Worm (Caenorhabditis elegans) whole organism, young adult: ENCODE data around the gene H41C03.3.

Experiments
- C06A6.2 ChIP-seq: fragments of 200-800 bp; sonication (Bioruptor generic); conservative IDR thresholded peaks from 2 replicates; pipeline ENCODE4 v1.3.6; 2022; ENCODE audit warnings: missing genetic modification characterization, missing compliant biosample characterization
- F57C9.4 ChIP-seq: sonication (generic microtip); optimal IDR thresholded peaks from 2 replicates; lab custom pipeline; 2017; ENCODE audit warnings: mild to moderate bottlenecking, missing genetic modification characterization, missing compliant biosample characterization
- K12H6.12 ChIP-seq: fragments of 200-800 bp; sonication (Bioruptor generic); optimal IDR thresholded peaks from 2 replicates; lab custom pipeline; 2018; ENCODE audit warnings: mild to moderate bottlenecking, missing genetic modification characterization, missing compliant biosample characterization
- Y56A3A.18 ChIP-seq: fragments of 200-800 bp; sonication (Bioruptor generic); IDR thresholded peaks from 2 replicates; pipeline ENCODE4 v1.3.6; 2022; ENCODE audit warnings: missing genetic modification reagents, missing genetic modification characterization, missing compliant biosample characterization
- Y67H2A.10 ChIP-seq: fragments of 200-800 bp; sonication (Bioruptor generic); conservative IDR thresholded peaks from 2 replicates; pipeline ENCODE4 v1.3.6; 2022; ENCODE audit warnings: missing genetic modification reagents, missing genetic modification characterization, missing compliant biosample characterization
- bed-1 ChIP-seq: fragments of 200-800 bp; sonication (Bioruptor generic); IDR thresholded peaks from 2 replicates; pipeline ENCODE4 v1.3.6; 2022; ENCODE audit warnings: missing genetic modification reagents, missing genetic modification characterization, missing compliant biosample characterization
- ceh-58 ChIP-seq: fragments of 200-800 bp; sonication (Bioruptor generic); IDR thresholded peaks from 2 replicates; pipeline ENCODE4 v1.3.6; 2022; ENCODE audit warnings: missing genetic modification characterization, missing compliant biosample characterization
- ceh-91 ChIP-seq: fragments of 200-800 bp; sonication (Bioruptor generic); IDR thresholded peaks from 2 replicates; pipeline ENCODE4 v1.3.6; 2022; ENCODE audit warnings: missing genetic modification reagents, missing genetic modification characterization, missing compliant biosample characterization
- efl-1 ChIP-seq: fragments of 150-350 bp; optimal IDR thresholded peaks from 2 replicates; lab custom pipeline; 2014; ENCODE audit warnings: missing biosample characterization, missing genetic modification reagents, missing genetic modification characterization
- egl-44 ChIP-seq: fragments of 200-800 bp; sonication (Bioruptor generic); IDR thresholded peaks from 2 replicates; pipeline ENCODE4 v1.3.6; 2022; ENCODE audit warnings: missing genetic modification reagents, missing genetic modification characterization, missing compliant biosample characterization
- gei-17 ChIP-seq: fragments of 200-800 bp; sonication (Bioruptor generic); optimal IDR thresholded peaks from 2 replicates; lab custom pipeline; 2018; ENCODE audit warnings: mild to moderate bottlenecking, missing genetic modification characterization, missing compliant biosample characterization
- lin-54 ChIP-seq: fragments of 200-800 bp; sonication (Bioruptor generic); optimal IDR thresholded peaks from 2 replicates; lab custom pipeline; 2018; ENCODE audit warnings: mild to moderate bottlenecking, missing genetic modification characterization, missing compliant biosample characterization
- madf-8 ChIP-seq: fragments of 200-800 bp; sonication (Bioruptor generic); conservative IDR thresholded peaks from 2 replicates; pipeline ENCODE4 v1.3.6; 2022; ENCODE audit warnings: missing genetic modification reagents, missing genetic modification characterization, missing compliant biosample characterization
- nfya-2 ChIP-seq: fragments of 200-800 bp; sonication (Bioruptor generic); IDR thresholded peaks from 2 replicates; pipeline ENCODE4 v1.3.6; 2022; ENCODE audit warnings: missing genetic modification reagents, missing genetic modification characterization, missing compliant biosample characterization
- repo-1 ChIP-seq: sonication (generic microtip); optimal IDR thresholded peaks from 2 replicates; lab custom pipeline; 2017; ENCODE audit warnings: mild to moderate bottlenecking, missing genetic modification characterization, missing compliant biosample characterization
- sdz-38 ChIP-seq: sonication (generic microtip); optimal IDR thresholded peaks from 2 replicates; lab custom pipeline; 2016; ENCODE audit warnings: missing genotype, missing genetic modification characterization, missing compliant biosample characterization
- snpc-1.3 ChIP-seq: sonication (generic microtip); optimal IDR thresholded peaks from 2 replicates; lab custom pipeline; 2017; ENCODE audit warnings: missing genetic modification characterization, mild to moderate bottlenecking, missing compliant biosample characterization, antibody characterized with exemption, moderate library complexity, missing genotype, missing genetic modification reagents; ENCODE audit not compliant: insufficient read depth
- snpc-3.4 ChIP-seq: sonication (generic microtip); optimal IDR thresholded peaks from 2 replicates; lab custom pipeline; 2017; ENCODE audit warnings: missing genetic modification characterization, mild to moderate bottlenecking, missing compliant biosample characterization, antibody characterized with exemption, moderate library complexity, missing genotype, missing genetic modification reagents
- snpc-4 ChIP-seq, 5 experiments: fragments of 150-350 bp in 1 of 5; sonication (generic microtip) in 4 of 5; optimal IDR thresholded peaks; 2 replicates each; lab custom pipeline; 2014 to 2018; ENCODE audit warnings: missing genetic modification characterization in 5 of 5, missing biosample characterization in 3 of 5, antibody characterized with exemption in 2 of 5, mild to moderate bottlenecking in 2 of 5, missing compliant biosample characterization in 2 of 5, missing genotype in 2 of 5, moderate library complexity in 2 of 5, missing genetic modification reagents in 1 of 5
- sptf-2 ChIP-seq: fragments of 200-800 bp; sonication (Bioruptor generic); optimal IDR thresholded peaks from 2 replicates; lab custom pipeline; 2018; ENCODE audit warnings: mild to moderate bottlenecking, missing genetic modification characterization, missing compliant biosample characterization
- tlf-1 ChIP-seq: fragments of 200-800 bp; sonication (Bioruptor generic); optimal IDR thresholded peaks from 2 replicates; lab custom pipeline; 2018; ENCODE audit warnings: mild to moderate bottlenecking, missing genetic modification characterization, missing compliant biosample characterization
- zfh-2 ChIP-seq: fragments of 200-800 bp; sonication (Bioruptor generic); conservative IDR thresholded peaks from 2 replicates; pipeline ENCODE4 v1.3.6; 2022; ENCODE audit warnings: missing genetic modification reagents, missing genetic modification characterization, missing compliant biosample characterization
- ztf-18 ChIP-seq: sonication (generic microtip); optimal IDR thresholded peaks from 2 replicates; lab custom pipeline; 2016; ENCODE audit warnings: missing genotype, mild to moderate bottlenecking, missing genetic modification characterization, missing compliant biosample characterization
- ztf-28 ChIP-seq: fragments of 200-800 bp; sonication (Bioruptor generic); IDR thresholded peaks from 2 replicates; pipeline ENCODE4 v1.3.6; 2022; ENCODE audit warnings: missing genetic modification reagents, missing genetic modification characterization, missing compliant biosample characterization
- ztf-6 ChIP-seq: fragments of 200-800 bp; sonication (Bioruptor generic); IDR thresholded peaks from 2 replicates; pipeline ENCODE4 v1.3.6; 2022; ENCODE audit warnings: missing genetic modification reagents, missing genetic modification characterization, missing compliant biosample characterization

Gene H41C03.3

ce11 chrII:5892813-5893212 is 47.2 kb downstream of the H41C03.3 start (continued):
- no peak for TF ChIP-seq tlf-1

ce11 chrII:5895870-5896269 is 50.3 kb downstream of the H41C03.3 start, which contains the start of gene F59G1.4:
F59G1.4 (plus strand) TSS chrII:5896170.
- TF ChIP-seq sptf-2 (no peak), snpc-4 (GFP tag; optimal IDR thresholded peaks at IDR 0.05; lab: Kevin White, UChicago) (no peak), snpc-4 (tag; optimal IDR thresholded peaks at IDR 0.05; lab: Kevin White, UChicago) (no peak), efl-1 (GFP tag; lab: Kevin White, UChicago) (no peak), gei-17 (GFP tag; lab: Kevin White, UChicago) (no peak), repo-1 (no peak), ztf-6 (GFP tag; lab: Robert Waterston, UW) (no peak), ztf-28 (no peak), sdz-38 (tag; lab: Kevin White, UChicago) (no peak), C06A6.2 (GFP tag; lab: Robert Waterston, UW) (no peak), snpc-1.3 (tag; lab: Kevin White, UChicago) (no peak), ceh-58 (GFP tag; lab: Robert Waterston, UW) (no peak), Y67H2A.10 (no peak), ceh-91 (GFP tag; lab: Robert Waterston, UW) (no peak), bed-1 (GFP tag; lab: Robert Waterston, UW) (no peak), nfya-2 (no peak), egl-44 (GFP tag; lab: Robert Waterston, UW) (no peak), K12H6.12 (tag; lab: Kevin White, UChicago) (no peak), Y56A3A.18 (no peak), F57C9.4 (tag; lab: Kevin White, UChicago) (no peak)

- TF ChIP-seq ztf-18 (tag; lab: Kevin White, UChicago) (no peak), snpc-3.4 (tag; lab: Kevin White, UChicago) (no peak), lin-54 (GFP tag; lab: Kevin White, UChicago) (no peak), ceh-58 (GFP tag; lab: Robert Waterston, UW) (no peak)
Measured at ce11 chrII:5896512-5896911, 50.9 kb downstream of the H41C03.3 start.

- peak; percentile 60 for TF ChIP-seq zfh-2 (GFP tag; lab: Robert Waterston, UW)
- no peak for TF ChIP-seq madf-8 (GFP tag; lab: Robert Waterston, UW)
Measured at ce11 chrII:5899080-5899479, 53.5 kb downstream of the H41C03.3 start.
